Worm (Caenorhabditis elegans) whole organism, L4/young adult: Measurements from ENCODE around the gene pah-1.

ENCODE experiments used
- W03F9.2 ChIP-seq: fragments of 150-350 bp; optimal IDR thresholded peaks from 2 replicates; lab custom pipeline; 2014; ENCODE audit warnings: missing biosample characterization, missing genetic modification characterization
- him-1 ChIP-seq: sonication (generic microtip); optimal IDR thresholded peaks from 2 replicates; lab custom pipeline; 2016; ENCODE audit warnings: missing genotype, missing genetic modification reagents, missing genetic modification characterization, missing compliant biosample characterization

ce11 chrII:8794072-8794471 is 27.3 kb upstream of the pah-1 start, which contains the start of gene F07H5.7:
- TF ChIP-seq W03F9.2 (tag; lab: Kevin White, UChicago): no peak
- TF ChIP-seq him-1 (tag; lab: Kevin White, UChicago): no peak
